Fruit fly (Drosophila melanogaster): ENCODE data around the gene mus201.
A peak's percentile ranks its signal among the peaks of the same experiment; 100 is the strongest.

Gene mus201

dm6 chr2L:8425962-8426759, 11.8 kb upstream of the mus201 start:
- no peak for TF ChIP-seq pad (GFP tag; optimal IDR thresholded peaks at IDR 0.05)
- TF ChIP-seq CG33017 (tag; optimal IDR thresholded peaks at IDR 0.05), result peak; percentile 42
- TF ChIP-seq Clk (GFP tag; optimal IDR thresholded peaks at IDR 0.05), result no peak
- TF ChIP-seq CG1620 (GFP tag; optimal IDR thresholded peaks at IDR 0.05), result no peak
- TF ChIP-seq bab1 (GFP tag; optimal IDR thresholded peaks at IDR 0.05), result peak; percentile 30
- TF ChIP-seq CG14711 (tag; optimal IDR thresholded peaks at IDR 0.05), result peak; percentile 5
- TF ChIP-seq CG7045 (GFP tag; optimal IDR thresholded peaks at IDR 0.05), result no peak
- no peak for TF ChIP-seq Hr96 (GFP tag; optimal IDR thresholded peaks at IDR 0.05)
- TF ChIP-seq CG7101 (tag; optimal IDR thresholded peaks at IDR 0.05), result no peak
- TF ChIP-seq kay (GFP tag; ENCODE audit: borderline replicate concordance), result peak; percentile 92
- no peak for TF ChIP-seq Crg-1 (GFP tag; optimal IDR thresholded peaks at IDR 0.05)
- no peak for TF ChIP-seq toe (GFP tag; optimal IDR thresholded peaks at IDR 0.05)
- no peak for TF ChIP-seq cnc (optimal IDR thresholded peaks at IDR 0.05)
- TF ChIP-seq CG11617 (GFP tag; optimal IDR thresholded peaks at IDR 0.05), result no peak
- no peak for TF ChIP-seq ovo (GFP tag; optimal IDR thresholded peaks at IDR 0.05)
- peak; percentile 67 for TF ChIP-seq tj (GFP tag; optimal IDR thresholded peaks at IDR 0.05)
- TF ChIP-seq CG12768 (GFP tag; optimal IDR thresholded peaks at IDR 0.05), result no peak
- no peak for TF ChIP-seq Mnt (GFP tag; optimal IDR thresholded peaks at IDR 0.05)

dm6 chr2L:8426801-8427200, 11.2 kb upstream of the mus201 start:
- no peak for TF ChIP-seq Crg-1 (GFP tag; optimal IDR thresholded peaks at IDR 0.05)
- TF ChIP-seq CG7101 (tag; optimal IDR thresholded peaks at IDR 0.05), result no peak
- no peak for TF ChIP-seq pad (GFP tag; optimal IDR thresholded peaks at IDR 0.05)
- TF ChIP-seq toe (GFP tag; optimal IDR thresholded peaks at IDR 0.05), result no peak
- TF ChIP-seq cnc (optimal IDR thresholded peaks at IDR 0.05), result no peak
- no peak for TF ChIP-seq CG33017 (tag; optimal IDR thresholded peaks at IDR 0.05)
- TF ChIP-seq ovo (GFP tag; optimal IDR thresholded peaks at IDR 0.05), result no peak
- no peak for TF ChIP-seq tj (GFP tag; optimal IDR thresholded peaks at IDR 0.05)
- TF ChIP-seq Hr96 (GFP tag; optimal IDR thresholded peaks at IDR 0.05), result no peak
- no peak for TF ChIP-seq CG1620 (GFP tag; optimal IDR thresholded peaks at IDR 0.05)

- TF ChIP-seq bab1 (GFP tag; optimal IDR thresholded peaks at IDR 0.05) (no peak), CG14711 (tag; optimal IDR thresholded peaks at IDR 0.05) (no peak), cnc (optimal IDR thresholded peaks at IDR 0.05) (no peak), toe (GFP tag; optimal IDR thresholded peaks at IDR 0.05) (no peak), Hr96 (GFP tag; optimal IDR thresholded peaks at IDR 0.05) (no peak), CG5204 (GFP tag; optimal IDR thresholded peaks at IDR 0.05) (no peak), CG11617 (GFP tag; optimal IDR thresholded peaks at IDR 0.05) (no peak), Mnt (GFP tag; optimal IDR thresholded peaks at IDR 0.05) (no peak), CG33017 (tag; optimal IDR thresholded peaks at IDR 0.05) (no peak), tj (GFP tag; optimal IDR thresholded peaks at IDR 0.05) (no peak), Crg-1 (GFP tag; optimal IDR thresholded peaks at IDR 0.05) (no peak), ovo (GFP tag; optimal IDR thresholded peaks at IDR 0.05) (no peak), CG12768 (GFP tag; optimal IDR thresholded peaks at IDR 0.05) (no peak), pad (GFP tag; optimal IDR thresholded peaks at IDR 0.05) (no peak), CG7101 (tag; optimal IDR thresholded peaks at IDR 0.05) (no peak)
Measured at dm6 chr2L:8432130-8432529, 5.8 kb upstream of the mus201 start.

DNA sequence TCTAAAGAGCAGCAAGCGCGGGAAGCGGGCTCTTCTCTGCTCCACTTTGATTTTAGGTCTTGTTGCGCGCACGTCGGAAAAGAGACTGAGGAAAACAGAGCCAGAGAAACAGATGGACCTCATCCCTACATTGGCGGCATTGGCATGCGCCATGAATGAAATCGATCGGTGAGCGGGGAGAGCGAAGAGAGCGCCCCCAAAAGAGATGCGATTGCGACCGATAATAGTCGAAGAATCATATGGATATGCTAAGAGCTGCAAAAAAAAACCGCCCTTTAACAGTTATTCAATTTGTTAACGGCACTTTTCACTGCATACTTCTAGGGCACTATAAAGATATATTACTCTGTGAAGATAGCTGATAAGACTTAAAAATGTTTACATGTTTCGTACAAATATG, 4.5 kb upstream of the mus201 start, which contains the start of gene grk:
grk (minus strand) TSS at position 87 of the 400 bp plus-strand sequence.
- TF ChIP-seq Mnt (GFP tag; optimal IDR thresholded peaks at IDR 0.05) (no peak), pad (GFP tag; optimal IDR thresholded peaks at IDR 0.05) (peak; percentile 47), ovo (GFP tag; optimal IDR thresholded peaks at IDR 0.05) (peak; percentile 52)

- TF ChIP-seq CG1620 (GFP tag; optimal IDR thresholded peaks at IDR 0.05), result peak; percentile 48
- peak; percentile 10 for TF ChIP-seq pad (GFP tag; optimal IDR thresholded peaks at IDR 0.05)
- TF ChIP-seq CG33017 (tag; optimal IDR thresholded peaks at IDR 0.05), result no peak
- TF ChIP-seq tj (GFP tag; optimal IDR thresholded peaks at IDR 0.05), result no peak
- TF ChIP-seq CG12768 (GFP tag; optimal IDR thresholded peaks at IDR 0.05), result no peak
- TF ChIP-seq Mnt (GFP tag; optimal IDR thresholded peaks at IDR 0.05), result peak; percentile 65
- TF ChIP-seq CG14711 (tag; optimal IDR thresholded peaks at IDR 0.05), result no peak
- no peak for TF ChIP-seq kay (GFP tag; ENCODE audit: borderline replicate concordance)
- TF ChIP-seq cnc (optimal IDR thresholded peaks at IDR 0.05), result no peak
- TF ChIP-seq CG11617 (GFP tag; optimal IDR thresholded peaks at IDR 0.05), result no peak
- TF ChIP-seq CG5204 (GFP tag; optimal IDR thresholded peaks at IDR 0.05), result no peak
- no peak for TF ChIP-seq cic (GFP tag; optimal IDR thresholded peaks at IDR 0.05)
- no peak for TF ChIP-seq ovo (GFP tag; optimal IDR thresholded peaks at IDR 0.05)
- TF ChIP-seq CG7101 (tag; optimal IDR thresholded peaks at IDR 0.05), result peak; percentile 24
- TF ChIP-seq Crg-1 (GFP tag; optimal IDR thresholded peaks at IDR 0.05), result peak; percentile 23
- TF ChIP-seq toe (GFP tag; optimal IDR thresholded peaks at IDR 0.05), result no peak
- TF ChIP-seq Clk (GFP tag; optimal IDR thresholded peaks at IDR 0.05), result no peak
- TF ChIP-seq bab1 (GFP tag; optimal IDR thresholded peaks at IDR 0.05), result peak; percentile 15
- TF ChIP-seq CG7045 (GFP tag; optimal IDR thresholded peaks at IDR 0.05), result no peak
- no peak for TF ChIP-seq Hr96 (GFP tag; optimal IDR thresholded peaks at IDR 0.05)
Measured at dm6 chr2L:8437176-8437575, 793 bp upstream of the mus201 start, which contains the start of the genes D12 and Chrac-14. D12 (minus strand) TSS chr2L:8437365. Chrac-14 (plus strand) TSS chr2L:8437405.

DNA sequence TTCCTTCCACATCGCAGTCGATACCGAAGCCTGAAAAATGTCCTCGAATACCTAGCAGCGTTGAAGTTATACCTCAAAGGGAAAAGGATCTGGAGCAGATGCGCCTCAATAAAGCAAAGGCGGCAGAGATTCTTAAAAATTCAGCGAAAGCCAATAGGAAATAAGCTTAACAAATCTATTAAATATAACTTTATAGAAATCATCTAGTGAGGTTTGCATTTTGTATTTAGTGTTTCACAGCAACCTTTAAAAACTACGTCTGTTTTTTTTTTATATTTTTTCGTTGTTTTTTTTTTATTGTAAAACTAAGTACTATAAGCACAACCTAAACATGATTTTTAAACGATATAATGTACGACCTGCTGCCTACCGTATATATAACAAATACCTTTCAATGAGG, 4.2 kb downstream of the mus201 start, which contains the start of gene CG31897:
CG31897 (plus strand) TSS at position 301 of the 400 bp plus-strand sequence.
- TF ChIP-seq CG7101 (tag; optimal IDR thresholded peaks at IDR 0.05) (no peak), CG12768 (GFP tag; optimal IDR thresholded peaks at IDR 0.05) (no peak), CG14711 (tag; optimal IDR thresholded peaks at IDR 0.05) (no peak), cnc (optimal IDR thresholded peaks at IDR 0.05) (no peak), pad (GFP tag; optimal IDR thresholded peaks at IDR 0.05) (no peak), Mnt (GFP tag; optimal IDR thresholded peaks at IDR 0.05) (no peak), tj (GFP tag; optimal IDR thresholded peaks at IDR 0.05) (no peak), Hr96 (GFP tag; optimal IDR thresholded peaks at IDR 0.05) (no peak), CG11617 (GFP tag; optimal IDR thresholded peaks at IDR 0.05) (no peak), bab1 (GFP tag; optimal IDR thresholded peaks at IDR 0.05) (no peak), ovo (GFP tag; optimal IDR thresholded peaks at IDR 0.05) (no peak), CG33017 (tag; optimal IDR thresholded peaks at IDR 0.05) (no peak), CG5204 (GFP tag; optimal IDR thresholded peaks at IDR 0.05) (no peak), toe (GFP tag; optimal IDR thresholded peaks at IDR 0.05) (no peak), CG7045 (GFP tag; optimal IDR thresholded peaks at IDR 0.05) (no peak), cic (GFP tag; optimal IDR thresholded peaks at IDR 0.05) (no peak), Clk (GFP tag; optimal IDR thresholded peaks at IDR 0.05) (no peak), Crg-1 (GFP tag; optimal IDR thresholded peaks at IDR 0.05) (no peak), kay (GFP tag; ENCODE audit: borderline replicate concordance) (no peak)
